Worm (Caenorhabditis elegans): ENCODE data around the gene ZK418.11.

ce11 chrIII:7063061-7063460 is 37.0 kb upstream of the ZK418.11 start:
- no peak for TF ChIP-seq mep-1 (tag; optimal IDR thresholded peaks at IDR 0.05)
- TF ChIP-seq swsn-7 (tag; optimal IDR thresholded peaks at IDR 0.05) = no peak
- TF ChIP-seq grh-1 (GFP tag; IDR thresholded peaks at IDR 0.05) = no peak
- no peak for TF ChIP-seq zip-4 (GFP tag; optimal IDR thresholded peaks at IDR 0.05)
- no peak for TF ChIP-seq C04F5.9 (tag; optimal IDR thresholded peaks at IDR 0.05)
- no peak for TF ChIP-seq nhr-77 (tag; optimal IDR thresholded peaks at IDR 0.05)
- no peak for TF ChIP-seq dpl-1 (GFP tag; optimal IDR thresholded peaks at IDR 0.05)
- no peak for TF ChIP-seq hlh-17 (GFP tag; optimal IDR thresholded peaks at IDR 0.05; ENCODE audit: borderline replicate concordance)
- TF ChIP-seq ztf-11 (tag; optimal IDR thresholded peaks at IDR 0.05) = no peak
